Worm (Caenorhabditis elegans) whole organism, L2 larva: ENCODE measurements around the gene max-2.

ENCODE experiments used
- C34F6.9 ChIP-seq: fragments of 150-350 bp; optimal IDR thresholded peaks from 2 replicates; lab custom pipeline; 2014; ENCODE audit warnings: missing biosample characterization, missing genetic modification characterization
- F13H6.1 ChIP-seq: sonication (generic microtip); optimal IDR thresholded peaks from 2 replicates; lab custom pipeline; 2016; ENCODE audit warnings: missing genetic modification characterization, missing compliant biosample characterization
- Y55F3AM.14 ChIP-seq: fragments of 200-800 bp; sonication (Bioruptor generic); optimal IDR thresholded peaks from 2 replicates; lab custom pipeline; 2018; ENCODE audit warnings: mild to moderate bottlenecking, missing genetic modification characterization, missing compliant biosample characterization
- alr-1 ChIP-seq: fragments of 150-350 bp; optimal IDR thresholded peaks from 2 replicates; lab custom pipeline; 2014; ENCODE audit warnings: missing biosample characterization, missing genetic modification characterization
- blmp-1 ChIP-seq: sonication (generic microtip); optimal IDR thresholded peaks from 2 replicates; lab custom pipeline; 2017; ENCODE audit warnings: missing genetic modification characterization, mild to moderate bottlenecking, missing compliant biosample characterization, antibody characterized with exemption, moderate library complexity; ENCODE audit not compliant: insufficient read depth
- ceh-16 ChIP-seq: fragments of 150-350 bp; optimal IDR thresholded peaks from 2 replicates; lab custom pipeline; 2014; ENCODE audit warnings: missing biosample characterization, missing genetic modification characterization
- ceh-82 ChIP-seq: fragments of 150-350 bp; optimal IDR thresholded peaks from 2 replicates; lab custom pipeline; 2014; ENCODE audit warnings: missing biosample characterization, missing genetic modification characterization
- crh-2 ChIP-seq: sonication (generic microtip); optimal IDR thresholded peaks from 2 replicates; lab custom pipeline; 2017; ENCODE audit warnings: missing biosample characterization, missing genetic modification characterization
- dmd-4 ChIP-seq: sonication (generic microtip); optimal IDR thresholded peaks from 2 replicates; lab custom pipeline; 2017; ENCODE audit warnings: missing biosample characterization, missing genetic modification characterization
- egl-27 ChIP-seq: sonication (generic microtip); optimal IDR thresholded peaks from 3 replicates; lab custom pipeline; 2017; ENCODE audit warnings: missing biosample characterization, missing genetic modification reagents, missing genetic modification characterization
- elt-1 ChIP-seq: fragments of 150-350 bp; optimal IDR thresholded peaks from 2 replicates; lab custom pipeline; 2014; ENCODE audit warnings: missing biosample characterization, missing genetic modification characterization
- fos-1 ChIP-seq: fragments of 150-350 bp; optimal IDR thresholded peaks from 2 replicates; lab custom pipeline; 2014; ENCODE audit warnings: missing biosample characterization, missing genetic modification characterization
- gmeb-1 ChIP-seq: fragments of 150-350 bp; optimal IDR thresholded peaks from 2 replicates; lab custom pipeline; 2014; ENCODE audit warnings: missing biosample characterization, missing genetic modification characterization
- lin-13 ChIP-seq: fragments of 150-350 bp; optimal IDR thresholded peaks from 2 replicates; lab custom pipeline; 2014; ENCODE audit warnings: missing biosample characterization, missing genetic modification reagents, missing genetic modification characterization
- lin-39 ChIP-seq: fragments of 150-350 bp; optimal IDR thresholded peaks from 2 replicates; lab custom pipeline; 2014; ENCODE audit warnings: missing biosample characterization, missing genetic modification reagents, missing genetic modification characterization
- mbf-1 ChIP-seq: sonication (generic microtip); optimal IDR thresholded peaks from 2 replicates; lab custom pipeline; 2017; ENCODE audit warnings: missing biosample characterization, missing genetic modification characterization
- mdl-1 ChIP-seq, 2 experiments: fragments of 150-350 bp in 1 of 2; sonication (generic microtip) in 1 of 2; optimal IDR thresholded peaks; 2 replicates each; lab custom pipeline; 2017; ENCODE audit warnings: missing biosample characterization in 2 of 2, missing genetic modification characterization in 2 of 2
- nhr-10 ChIP-seq: sonication (generic microtip); optimal IDR thresholded peaks from 2 replicates; lab custom pipeline; 2017; ENCODE audit warnings: missing biosample characterization, missing genetic modification characterization
- nhr-11 ChIP-seq: fragments of 150-350 bp; optimal IDR thresholded peaks from 2 replicates; lab custom pipeline; 2014; ENCODE audit warnings: missing biosample characterization, missing genetic modification characterization
- nhr-12 ChIP-seq: fragments of 150-350 bp; optimal IDR thresholded peaks from 2 replicates; lab custom pipeline; 2014; ENCODE audit warnings: missing biosample characterization, missing genetic modification characterization
- nhr-21 ChIP-seq: fragments of 150-350 bp; optimal IDR thresholded peaks from 2 replicates; lab custom pipeline; 2014; ENCODE audit warnings: missing biosample characterization, missing genetic modification characterization
- nhr-23 ChIP-seq: fragments of 150-350 bp; optimal IDR thresholded peaks from 2 replicates; lab custom pipeline; 2014; ENCODE audit warnings: missing biosample characterization, missing genetic modification reagents, missing genetic modification characterization
- nhr-237 ChIP-seq: fragments of 150-350 bp; optimal IDR thresholded peaks from 2 replicates; lab custom pipeline; 2014; ENCODE audit warnings: missing biosample characterization, missing genetic modification characterization
- nhr-25 ChIP-seq: fragments of 150-350 bp; sonication (generic microtip); optimal IDR thresholded peaks from 3 replicates; lab custom pipeline; 2014; ENCODE audit warnings: missing biosample characterization, missing genetic modification characterization
- nhr-6 ChIP-seq: fragments of 150-350 bp; optimal IDR thresholded peaks from 2 replicates; lab custom pipeline; 2014; ENCODE audit warnings: missing biosample characterization, missing genetic modification characterization
- peb-1 ChIP-seq: fragments of 150-350 bp; optimal IDR thresholded peaks from 2 replicates; lab custom pipeline; 2014; ENCODE audit warnings: missing biosample characterization, missing genetic modification characterization
- sma-3 ChIP-seq: sonication (generic microtip); optimal IDR thresholded peaks from 2 replicates; lab custom pipeline; 2016; ENCODE audit warnings: missing genetic modification reagents, missing genetic modification characterization, missing compliant biosample characterization
- sma-9 ChIP-seq, 2 experiments: fragments of 150-350 bp in 1 of 2; sonication (generic microtip) in 1 of 2; optimal IDR thresholded peaks; 2 replicates each; lab custom pipeline; 2014 to 2016; ENCODE audit warnings: missing genetic modification characterization in 2 of 2, mild to moderate bottlenecking in 1 of 2, missing biosample characterization in 1 of 2, missing compliant biosample characterization in 1 of 2, missing genetic modification reagents in 1 of 2, moderate library complexity in 1 of 2
- unc-62 ChIP-seq: fragments of 150-350 bp; optimal IDR thresholded peaks from 2 replicates; lab custom pipeline; 2014; ENCODE audit warnings: missing biosample characterization, missing genetic modification reagents, missing genetic modification characterization
- zag-1 ChIP-seq: fragments of 150-350 bp; optimal IDR thresholded peaks from 2 replicates; lab custom pipeline; 2014; ENCODE audit warnings: missing biosample characterization, missing genetic modification characterization
- ztf-1 ChIP-seq: fragments of 200-800 bp; sonication (Bioruptor generic); conservative IDR thresholded peaks from 2 replicates; pipeline ENCODE4 v1.3.6; 2022; ENCODE audit warnings: missing genetic modification characterization, missing compliant biosample characterization
- ztf-11 ChIP-seq: sonication (generic microtip); optimal IDR thresholded peaks from 2 replicates; lab custom pipeline; 2017; ENCODE audit warnings: missing biosample characterization, missing genetic modification characterization

The max-2 gene

DNA sequence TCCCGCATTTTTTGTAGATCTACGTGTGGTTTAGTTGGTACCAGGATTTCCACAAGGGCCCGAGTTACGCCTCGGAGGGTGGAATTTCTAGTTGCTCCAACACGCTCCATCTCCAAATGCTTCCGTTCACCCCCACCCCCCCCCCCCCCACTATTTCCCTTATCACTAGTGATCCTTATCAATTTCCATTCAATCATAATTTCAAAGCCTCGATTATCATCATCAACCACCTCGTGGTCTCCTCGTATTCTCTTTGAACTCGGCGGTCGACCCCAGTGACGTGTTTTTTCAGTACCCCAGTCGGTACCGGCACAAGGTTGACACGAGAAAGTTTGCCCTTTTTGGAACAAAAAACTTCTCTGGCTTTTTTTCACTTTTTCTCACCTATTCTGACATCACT, 42.8 kb downstream of the max-2 start:
- TF ChIP-seq zag-1 (tag; lab: Kevin White, UChicago) (no peak), fos-1 (tag; lab: Kevin White, UChicago) (peak; percentile 10), lin-39 (tag; lab: Kevin White, UChicago) (no peak)
- TF ChIP-seq, all 48 proteins: peak for 1

- TF ChIP-seq Y55F3AM.14 (GFP tag; lab: Kevin White, UChicago) (no peak), ceh-16 (tag; lab: Kevin White, UChicago) (peak; percentile 92), egl-27 (peak; percentile 22), sma-9 (GFP tag; optimal IDR thresholded peaks at IDR 0.05; lab: Kevin White, UChicago) (peak; percentile 5), sma-9 (tag; optimal IDR thresholded peaks at IDR 0.05; lab: Kevin White, UChicago) (no peak), nhr-12 (tag; lab: Kevin White, UChicago) (no peak), mdl-1 (tag; optimal IDR thresholded peaks at IDR 0.05; lab: Kevin White, UChicago) (no peak), nhr-21 (tag; lab: Kevin White, UChicago) (no peak), gmeb-1 (tag; lab: Kevin White, UChicago) (peak; percentile 18), elt-1 (tag; lab: Kevin White, UChicago) (peak; percentile 71)
These were observed 43.6 kb downstream of the max-2 start for ce11 chrII:12981980-12982575.

ce11 chrII:12980212-12980611, 45.4 kb downstream of the max-2 start, which contains the start of gene cyd-1:
Gene cyd-1 (plus strand): TSS chrII:12980591.
- TF ChIP-seq nhr-23 (tag; lab: Kevin White, UChicago), result no peak
- TF ChIP-seq fos-1 (tag; lab: Kevin White, UChicago), result peak; percentile 69
- peak; percentile 9 for TF ChIP-seq sma-3 (GFP tag; lab: Kevin White, UChicago)
- TF ChIP-seq lin-13, result no peak
- peak; percentile 57 for TF ChIP-seq sma-9 (GFP tag; optimal IDR thresholded peaks at IDR 0.05; lab: Kevin White, UChicago)
- no peak for TF ChIP-seq sma-9 (tag; optimal IDR thresholded peaks at IDR 0.05; lab: Kevin White, UChicago)
- TF ChIP-seq F13H6.1, result peak; percentile 41
- TF ChIP-seq crh-2, result peak; percentile 54
- TF ChIP-seq, all 48 proteins: peak for 5

DNA sequence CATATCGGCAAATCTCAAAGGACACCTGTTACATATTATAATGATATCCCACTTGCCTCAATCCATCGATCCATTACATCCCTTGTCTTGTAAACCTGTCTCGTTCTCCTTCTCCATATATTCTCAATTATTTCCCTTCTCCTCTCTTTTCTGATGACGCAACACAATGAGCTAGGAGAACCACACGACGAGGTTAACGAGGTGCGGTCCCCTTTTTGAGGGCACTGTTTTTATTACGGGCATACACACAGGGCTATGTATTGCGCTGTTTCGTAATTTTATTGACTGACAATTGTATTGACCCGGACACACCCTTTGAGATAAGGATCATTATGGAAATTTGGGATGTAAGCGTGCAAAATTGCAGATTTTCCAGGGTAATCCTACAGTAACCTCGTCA, 47.0 kb downstream of the max-2 start:
- TF ChIP-seq egl-27, result no peak
- no peak for TF ChIP-seq sma-3 (GFP tag; lab: Kevin White, UChicago)
- no peak for TF ChIP-seq nhr-10 (tag; lab: Kevin White, UChicago)
- TF ChIP-seq C34F6.9 (tag; lab: Kevin White, UChicago), result no peak
- no peak for TF ChIP-seq blmp-1 (tag; lab: Kevin White, UChicago)
- TF ChIP-seq nhr-11 (tag; lab: Kevin White, UChicago), result no peak
- TF ChIP-seq nhr-25 (tag; lab: Kevin White, UChicago), result no peak
- no peak for TF ChIP-seq ztf-11
- TF ChIP-seq alr-1, result no peak
- TF ChIP-seq nhr-6 (tag; lab: Kevin White, UChicago), result no peak
- TF ChIP-seq ceh-82 (tag; lab: Kevin White, UChicago), result no peak
- TF ChIP-seq peb-1, result no peak
- no peak for TF ChIP-seq nhr-237 (tag; lab: Kevin White, UChicago)
- TF ChIP-seq zag-1 (tag; lab: Kevin White, UChicago), result no peak
- no peak for TF ChIP-seq sma-9 (GFP tag; optimal IDR thresholded peaks at IDR 0.05; lab: Kevin White, UChicago)
- TF ChIP-seq sma-9 (tag; optimal IDR thresholded peaks at IDR 0.05; lab: Kevin White, UChicago), result no peak
- no peak for TF ChIP-seq dmd-4
- no peak for TF ChIP-seq lin-39 (tag; lab: Kevin White, UChicago)

DNA sequence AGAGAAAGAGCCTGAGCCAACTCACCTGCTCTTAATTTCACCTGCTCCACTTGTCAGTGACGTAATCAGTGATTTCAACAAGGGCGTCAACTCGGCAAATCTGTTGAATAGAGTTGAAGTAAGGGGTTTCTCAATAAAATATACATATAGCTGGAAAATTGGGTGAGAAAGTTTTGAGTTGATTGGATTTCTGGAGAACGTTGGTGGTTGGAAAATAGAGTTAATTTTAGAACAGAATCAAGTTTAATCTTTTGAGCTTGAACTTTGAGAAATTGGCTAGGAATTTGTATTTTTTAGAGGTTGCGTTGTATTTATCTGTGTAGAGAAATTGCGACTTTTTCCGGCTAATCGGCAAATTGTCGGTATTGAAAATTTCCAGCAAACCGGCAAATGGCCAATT, 56.0 kb downstream of the max-2 start, which contains the start of gene Y38F1A.4:
TSS of gene Y38F1A.4 (minus strand) at position 101 of the 400 bp plus-strand sequence.
- TF ChIP-seq Y55F3AM.14 (GFP tag; lab: Kevin White, UChicago) (no peak), unc-62 (no peak), nhr-25 (tag; lab: Kevin White, UChicago) (no peak), mbf-1 (tag; lab: Kevin White, UChicago) (no peak), ztf-1 (GFP tag; lab: Robert Waterston, UW) (no peak)
